In the genomic region with DNA sequence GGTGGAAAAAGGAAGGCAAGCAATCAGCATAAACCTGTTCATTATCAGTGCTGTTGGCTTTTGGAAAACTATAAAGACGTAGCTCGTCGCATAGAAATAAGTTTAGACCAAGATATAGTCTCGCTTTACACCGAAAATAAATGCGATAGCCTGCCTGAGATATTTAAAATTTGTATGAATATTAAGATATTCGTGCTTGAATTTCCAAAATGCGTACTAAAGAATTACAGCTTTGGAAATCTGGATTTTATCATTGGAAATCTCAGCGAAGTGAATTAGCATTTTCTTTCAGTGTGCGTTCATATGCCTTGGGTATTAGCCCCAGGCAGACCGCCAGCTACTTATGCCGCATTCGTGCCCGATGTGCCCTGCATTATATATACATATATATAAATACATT, we compare ENCODE assay signal across 1 fruit fly cellular context.
TF ChIP-seq lines count a peak whose summit lies in the region.

No protein-coding gene starts in this region.

TF ChIP-seq in whole organism, embryonic, 481 proteins besides CTCF, POLR2A, EP300 and RAD21 (continued from another document and continues in another):
- TF ChIP-seq CG14014 (GFP tag; IDR thresholded peaks at IDR 0.05; lab: Robert Waterston, UW) (peak; percentile 85), Deaf1 (tag; optimal IDR thresholded peaks at IDR 0.05; lab: Kevin White, UChicago) (peak; percentile 68), tna (GFP tag; IDR thresholded peaks at IDR 0.05; lab: Robert Waterston, UW; ENCODE audit: partially characterized antibody) (no peak), slou (GFP tag; optimal IDR thresholded peaks at IDR 0.05; lab: Kevin White, UChicago) (peak; percentile 78), CG11247 (GFP tag; IDR thresholded peaks at IDR 0.05; lab: Robert Waterston, UW) (peak; percentile 79), pb (GFP tag; optimal IDR thresholded peaks at IDR 0.05; lab: Kevin White, UChicago) (peak; percentile 87), MBD-R2 (GFP tag; IDR thresholded peaks at IDR 0.05; lab: Robert Waterston, UW) (peak; percentile 42; the same call in 1 of the 2 replicates), hbn (GFP tag; IDR thresholded peaks at IDR 0.05; lab: Robert Waterston, UW; ENCODE audit: partially characterized antibody) (no peak), exex (tag; optimal IDR thresholded peaks at IDR 0.05; lab: Kevin White, UChicago) (peak; percentile 43), gem (tag; optimal IDR thresholded peaks at IDR 0.05; lab: Kevin White, UChicago) (peak; percentile 95), CG17186 (GFP tag; optimal IDR thresholded peaks at IDR 0.05; lab: Kevin White, UChicago) (peak; percentile 47), Fer1 (GFP tag; optimal IDR thresholded peaks at IDR 0.05; lab: Kevin White, UChicago) (peak; percentile 92), HHEX (GFP tag; optimal IDR thresholded peaks at IDR 0.05; lab: Kevin White, UChicago) (peak; percentile 87), tup (GFP tag; optimal IDR thresholded peaks at IDR 0.05; lab: Kevin White, UChicago) (peak; percentile 71), nom (GFP tag; optimal IDR thresholded peaks at IDR 0.05; lab: Kevin White, UChicago) (peak; percentile 39), zen2 (GFP tag; IDR thresholded peaks at IDR 0.05; lab: Robert Waterston, UW; ENCODE audit: partially characterized antibody) (no peak), croc (GFP tag; conservative IDR thresholded peaks at IDR 0.05; lab: Robert Waterston, UW) (peak; percentile 86), Side (GFP tag; optimal IDR thresholded peaks at IDR 0.05; lab: Kevin White, UChicago) (peak; percentile 83), CG10267 (tag; optimal IDR thresholded peaks at IDR 0.05; lab: Kevin White, UChicago) (peak; percentile 84), CG8290 (GFP tag; optimal IDR thresholded peaks at IDR 0.05; lab: Kevin White, UChicago) (peak; percentile 94), CG8290 (tag; optimal IDR thresholded peaks at IDR 0.05; lab: Kevin White, UChicago) (peak; percentile 52 to 94), Mad (GFP tag; optimal IDR thresholded peaks at IDR 0.05; lab: Kevin White, UChicago) (peak; percentile 84), CG7928 (GFP tag; optimal IDR thresholded peaks at IDR 0.05; lab: Kevin White, UChicago) (peak; percentile 36), TFAM (GFP tag; optimal IDR thresholded peaks at IDR 0.05; lab: Kevin White, UChicago) (peak; percentile 3), Asciz (GFP tag; optimal IDR thresholded peaks at IDR 0.05; lab: Kevin White, UChicago) (peak; percentile 91), CG18764 (GFP tag; optimal IDR thresholded peaks at IDR 0.05; lab: Kevin White, UChicago) (peak; percentile 93), CG8281 (tag; optimal IDR thresholded peaks at IDR 0.05; lab: Kevin White, UChicago) (peak; percentile 76), Nf-YB (GFP tag; optimal IDR thresholded peaks at IDR 0.05; lab: Kevin White, UChicago) (peak; percentile 74), Nf-YC (tag; optimal IDR thresholded peaks at IDR 0.05; lab: Kevin White, UChicago) (peak; percentile 73), CG6175 (GFP tag; IDR thresholded peaks at IDR 0.05; lab: Robert Waterston, UW) (peak; percentile 69; the same call in 1 of the 3 replicates), CG17385 (GFP tag; optimal IDR thresholded peaks at IDR 0.05; lab: Kevin White, UChicago) (peak; percentile 88), CG14710 (tag; optimal IDR thresholded peaks at IDR 0.05; lab: Kevin White, UChicago) (peak; percentile 89), wor (GFP tag; IDR thresholded peaks at IDR 0.05; lab: Robert Waterston, UW) (peak; percentile 87), E2f2 (GFP tag; IDR thresholded peaks at IDR 0.05; lab: Robert Waterston, UW) (peak; percentile 72), bbx (GFP tag; IDR thresholded peaks at IDR 0.05; lab: Robert Waterston, UW; ENCODE audit: partially characterized antibody) (no peak), chn (GFP tag; optimal IDR thresholded peaks at IDR 0.05; lab: Kevin White, UChicago) (peak; percentile 88), Neu2 (GFP tag; optimal IDR thresholded peaks at IDR 0.05; lab: Kevin White, UChicago; ENCODE audit: borderline replicate concordance) (no peak), CG3995 (GFP tag; optimal IDR thresholded peaks at IDR 0.05; lab: Kevin White, UChicago) (peak; percentile 6), ro (GFP tag; IDR thresholded peaks at IDR 0.05; lab: Robert Waterston, UW) (peak; percentile 81; the same call in 1 of the 2 replicates), CG2712 (tag; optimal IDR thresholded peaks at IDR 0.05; lab: Kevin White, UChicago) (peak; percentile 94), chif (GFP tag; optimal IDR thresholded peaks at IDR 0.05; lab: Kevin White, UChicago) (peak; percentile 81 to 91), CG2199 (GFP tag; IDR thresholded peaks at IDR 0.05; lab: Robert Waterston, UW) (peak; percentile 89; the same call in 1 of the 3 replicates), CG4707 (GFP tag; optimal IDR thresholded peaks at IDR 0.05; lab: Kevin White, UChicago) (peak; percentile 80), lmd (GFP tag; IDR thresholded peaks at IDR 0.05; lab: Robert Waterston, UW) (peak; percentile 92), repo (GFP tag; optimal IDR thresholded peaks at IDR 0.05; lab: Kevin White, UChicago) (peak; percentile 82), Dad (GFP tag; optimal IDR thresholded peaks at IDR 0.05; lab: Kevin White, UChicago) (peak; percentile 82), h (optimal IDR thresholded peaks at IDR 0.05; lab: Kevin White, UChicago) (no peak), Mes4 (GFP tag; optimal IDR thresholded peaks at IDR 0.05; lab: Kevin White, UChicago) (peak; percentile 84), odd (GFP tag; optimal IDR thresholded peaks at IDR 0.05; lab: Kevin White, UChicago) (peak; percentile 89), Myb (GFP tag; optimal IDR thresholded peaks at IDR 0.05; lab: Kevin White, UChicago) (peak; percentile 80), CG2678 (tag; optimal IDR thresholded peaks at IDR 0.05; lab: Kevin White, UChicago) (peak; percentile 93), az2 (GFP tag; optimal IDR thresholded peaks at IDR 0.05; lab: Kevin White, UChicago) (peak; percentile 94), Drgx (GFP tag; IDR thresholded peaks at IDR 0.05; lab: Robert Waterston, UW) (peak; percentile 88), YL-1 (GFP tag; optimal IDR thresholded peaks at IDR 0.05; lab: Kevin White, UChicago) (peak; percentile 53), scrt (GFP tag; optimal IDR thresholded peaks at IDR 0.05; lab: Kevin White, UChicago) (peak; percentile 80), CG10147 (GFP tag; optimal IDR thresholded peaks at IDR 0.05; lab: Kevin White, UChicago) (peak; percentile 86), wdn (GFP tag; IDR thresholded peaks at IDR 0.05; lab: Robert Waterston, UW) (peak; percentile 48; the same call in 1 of the 2 replicates), CG9876 (GFP tag; optimal IDR thresholded peaks at IDR 0.05; lab: Kevin White, UChicago) (peak; percentile 66), gt (GFP tag; IDR thresholded peaks at IDR 0.05; lab: Robert Waterston, UW) (peak; percentile 72), pho (GFP tag; optimal IDR thresholded peaks at IDR 0.05; lab: Kevin White, UChicago) (peak; percentile 77), Sox100B (GFP tag; optimal IDR thresholded peaks at IDR 0.05; lab: Kevin White, UChicago) (peak; percentile 91), MTF-1 (GFP tag; optimal IDR thresholded peaks at IDR 0.05; lab: Kevin White, UChicago; ENCODE audit: borderline replicate concordance) (peak; percentile 64), Dip2 (GFP tag; IDR thresholded peaks at IDR 0.05; lab: Robert Waterston, UW) (no peak), hkb (optimal IDR thresholded peaks at IDR 0.05; lab: Kevin White, UChicago) (no peak), hkb (GFP tag; IDR thresholded peaks at IDR 0.05; lab: Robert Waterston, UW) (peak; percentile 96), sna (GFP tag; IDR thresholded peaks at IDR 0.05; lab: Robert Waterston, UW; ENCODE audit: partially characterized antibody) (no peak), fd102C (GFP tag; optimal IDR thresholded peaks at IDR 0.05; lab: Kevin White, UChicago) (no peak), Hand (GFP tag; optimal IDR thresholded peaks at IDR 0.05; lab: Kevin White, UChicago) (peak; percentile 64), Xbp1 (GFP tag; optimal IDR thresholded peaks at IDR 0.05; lab: Kevin White, UChicago) (peak; percentile 94), CG1603 (tag; optimal IDR thresholded peaks at IDR 0.05; lab: Kevin White, UChicago) (peak; percentile 96), CG9609 (GFP tag; optimal IDR thresholded peaks at IDR 0.05; lab: Kevin White, UChicago) (peak; percentile 81), Taf1 (GFP tag; IDR thresholded peaks at IDR 0.05; lab: Robert Waterston, UW) (0 out of 2 replicates have a peak, but pooled peaks have one; percentile 16), pnt (GFP tag; optimal IDR thresholded peaks at IDR 0.05; lab: Kevin White, UChicago) (peak; percentile 91), gro (GFP tag; optimal IDR thresholded peaks at IDR 0.05; lab: Kevin White, UChicago) (peak; percentile 78), CG7271 (tag; optimal IDR thresholded peaks at IDR 0.05; lab: Kevin White, UChicago) (peak; percentile 60), CG1792 (GFP tag; optimal IDR thresholded peaks at IDR 0.05; lab: Kevin White, UChicago) (peak; percentile 77), CG6765 (GFP tag; optimal IDR thresholded peaks at IDR 0.05; lab: Kevin White, UChicago) (peak; percentile 75), slbo (GFP tag; IDR thresholded peaks at IDR 0.05; lab: Robert Waterston, UW) (peak; percentile 84), CG2875 (GFP tag; optimal IDR thresholded peaks at IDR 0.05; lab: Kevin White, UChicago) (peak; percentile 90), MESR4 (GFP tag; optimal IDR thresholded peaks at IDR 0.05; lab: Kevin White, UChicago) (peak; percentile 30), bcd (GFP tag; optimal IDR thresholded peaks at IDR 0.05; lab: Kevin White, UChicago) (peak; percentile 92), Poxn (GFP tag; IDR thresholded peaks at IDR 0.05; lab: Robert Waterston, UW) (no peak), CG9817 (tag; optimal IDR thresholded peaks at IDR 0.05; lab: Kevin White, UChicago) (peak; percentile 79), CHES-1-like (GFP tag; optimal IDR thresholded peaks at IDR 0.05; lab: Kevin White, UChicago) (peak; percentile 79), CG15269 (tag; optimal IDR thresholded peaks at IDR 0.05; lab: Kevin White, UChicago) (peak; percentile 93), grau (tag; optimal IDR thresholded peaks at IDR 0.05; lab: Kevin White, UChicago) (peak; percentile 89), CG33557 (GFP tag; optimal IDR thresholded peaks at IDR 0.05; lab: Kevin White, UChicago) (peak; percentile 82), Dll (GFP tag; IDR thresholded peaks at IDR 0.05; lab: Robert Waterston, UW; ENCODE audit: partially characterized antibody) (no peak), ato (GFP tag; IDR thresholded peaks at IDR 0.05; lab: Robert Waterston, UW; ENCODE audit: partially characterized antibody) (no peak), org-1 (GFP tag; optimal IDR thresholded peaks at IDR 0.05; lab: Kevin White, UChicago) (peak; percentile 88), inv (GFP tag; IDR thresholded peaks at IDR 0.05; lab: Robert Waterston, UW; ENCODE audit: partially characterized antibody) (no peak), Oli (tag; optimal IDR thresholded peaks at IDR 0.05; lab: Kevin White, UChicago) (peak; percentile 94), CG12942 (GFP tag; optimal IDR thresholded peaks at IDR 0.05; lab: Kevin White, UChicago) (peak; percentile 88), al (GFP tag; IDR thresholded peaks at IDR 0.05; lab: Robert Waterston, UW) (peak; percentile 61), Spps (tag; optimal IDR thresholded peaks at IDR 0.05; lab: Kevin White, UChicago) (peak; percentile 82), HmgD (GFP tag; optimal IDR thresholded peaks at IDR 0.05; lab: Kevin White, UChicago) (peak; percentile 44), crp (GFP tag; optimal IDR thresholded peaks at IDR 0.05; lab: Kevin White, UChicago) (peak in 1 of 2 experiments; percentile 52), fd96Cb (tag; optimal IDR thresholded peaks at IDR 0.05; lab: Kevin White, UChicago) (peak; percentile 91), HLH3B (GFP tag; IDR thresholded peaks at IDR 0.05; lab: Robert Waterston, UW) (peak; percentile 94), CG6254 (GFP tag; optimal IDR thresholded peaks at IDR 0.05; lab: Kevin White, UChicago) (peak; percentile 90), so (GFP tag; IDR thresholded peaks at IDR 0.05; lab: Robert Waterston, UW) (peak; percentile 84; the same call in 2 of the 3 replicates), fd64A (GFP tag; optimal IDR thresholded peaks at IDR 0.05; lab: Kevin White, UChicago) (peak; percentile 79), CG8944 (GFP tag; optimal IDR thresholded peaks at IDR 0.05; lab: Kevin White, UChicago) (peak; percentile 85), tap (tag; optimal IDR thresholded peaks at IDR 0.05; lab: Kevin White, UChicago) (peak; percentile 89), crc (GFP tag; optimal IDR thresholded peaks at IDR 0.05; lab: Kevin White, UChicago) (peak; percentile 62), Sry-β (GFP tag; optimal IDR thresholded peaks at IDR 0.05; lab: Kevin White, UChicago) (peak; percentile 70), Stat92E (GFP tag; optimal IDR thresholded peaks at IDR 0.05; lab: Kevin White, UChicago) (peak in 1 of 3 experiments; percentile 79), kay (GFP tag; optimal IDR thresholded peaks at IDR 0.05; lab: Kevin White, UChicago) (peak; percentile 82), Antp (GFP tag; optimal IDR thresholded peaks at IDR 0.05; lab: Kevin White, UChicago) (peak; percentile 88), CG7357 (GFP tag; IDR thresholded peaks at IDR 0.05; lab: Robert Waterston, UW) (peak; percentile 81), vnd (GFP tag; IDR thresholded peaks at IDR 0.05; lab: Robert Waterston, UW; ENCODE audit: partially characterized antibody) (no peak), slp2 (GFP tag; optimal IDR thresholded peaks at IDR 0.05; lab: Kevin White, UChicago) (peak; percentile 82), ab (GFP tag; optimal IDR thresholded peaks at IDR 0.05; lab: Kevin White, UChicago) (peak; percentile 76), CG1832 (GFP tag; optimal IDR thresholded peaks at IDR 0.05; lab: Kevin White, UChicago) (no peak), CG34422 (GFP tag; IDR thresholded peaks at IDR 0.05; lab: Robert Waterston, UW) (peak; percentile 92), mld (GFP tag; IDR thresholded peaks at IDR 0.05; lab: Robert Waterston, UW; ENCODE audit: partially characterized antibody) (no peak), CG10209 (GFP tag; optimal IDR thresholded peaks at IDR 0.05; lab: Kevin White, UChicago) (peak; percentile 89), CG18476 (GFP tag; optimal IDR thresholded peaks at IDR 0.05; lab: Kevin White, UChicago) (peak; percentile 80), ranshi (GFP tag; IDR thresholded peaks at IDR 0.05; lab: Robert Waterston, UW) (peak; percentile 83), CG1024 (GFP tag; IDR thresholded peaks at IDR 0.05; lab: Robert Waterston, UW) (peak; percentile 85), Hmr (GFP tag; optimal IDR thresholded peaks at IDR 0.05; lab: Kevin White, UChicago) (peak; percentile 84), sug (tag; optimal IDR thresholded peaks at IDR 0.05; lab: Kevin White, UChicago) (peak; percentile 71), CG4328 (GFP tag; optimal IDR thresholded peaks at IDR 0.05; lab: Kevin White, UChicago) (peak; percentile 80)
